Fruit fly (Drosophila melanogaster): ENCODE measurements around the gene VhaPPA1-1.
A peak's percentile ranks its signal among the peaks of the same experiment; 100 is the strongest.

Gene VhaPPA1-1

dm6 chr3R:14898280-14898756 lies 5.5 kb downstream of the VhaPPA1-1 start, which contains the start of the genes Nup93-2 and CG3817 (continued):
- peak; percentile 10; the same call in 1 of the 2 replicates for TF ChIP-seq ato (GFP tag; IDR thresholded peaks at IDR 0.05; ENCODE audit: partially characterized antibody)
- TF ChIP-seq CG2889 (GFP tag; IDR thresholded peaks at IDR 0.05): 0 out of 3 replicates have a peak, but pooled peaks have one; percentile 18
- no peak for TF ChIP-seq CG42726 (GFP tag; IDR thresholded peaks at IDR 0.05; ENCODE audit: partially characterized antibody)
- TF ChIP-seq CG17912 (GFP tag; optimal IDR thresholded peaks at IDR 0.05): no peak
- TF ChIP-seq CG18476 (GFP tag; optimal IDR thresholded peaks at IDR 0.05): no peak
- TF ChIP-seq CG11560 (tag; IDR thresholded peaks at IDR 0.05): peak; percentile 68
- TF ChIP-seq CG7357 (GFP tag; IDR thresholded peaks at IDR 0.05): peak; percentile 20; the same call in 1 of the 3 replicates
- TF ChIP-seq CG14667 (GFP tag; IDR thresholded peaks at IDR 0.05): no peak
- TF ChIP-seq CG18011 (GFP tag; optimal IDR thresholded peaks at IDR 0.05): no peak
- no peak for TF ChIP-seq HHEX (GFP tag; optimal IDR thresholded peaks at IDR 0.05)
- no peak for TF ChIP-seq nom (GFP tag; optimal IDR thresholded peaks at IDR 0.05)
- peak; percentile 71; the same call in 1 of the 3 replicates for TF ChIP-seq CG34422 (GFP tag; IDR thresholded peaks at IDR 0.05)
- TF ChIP-seq CG13123 (GFP tag; optimal IDR thresholded peaks at IDR 0.05): no peak
- no peak for TF ChIP-seq CG4360 (GFP tag; IDR thresholded peaks at IDR 0.05)
- TF ChIP-seq CG10321 (GFP tag; IDR thresholded peaks at IDR 0.05): no peak
- no peak for TF ChIP-seq esg (GFP tag; conservative IDR thresholded peaks at IDR 0.05)
- TF ChIP-seq eyg (GFP tag; optimal IDR thresholded peaks at IDR 0.05): no peak
- TF ChIP-seq cg (GFP tag; optimal IDR thresholded peaks at IDR 0.05): no peak
- TF ChIP-seq Med (GFP tag): peak; percentile 91
- no peak for TF ChIP-seq fd64A (GFP tag; optimal IDR thresholded peaks at IDR 0.05)
- TF ChIP-seq CG18619 (GFP tag; optimal IDR thresholded peaks at IDR 0.05): peak; percentile 40
- TF ChIP-seq CG8765 (GFP tag; IDR thresholded peaks at IDR 0.05): peak; percentile 66; the same call in 1 of the 2 replicates
- no peak for TF ChIP-seq crp (GFP tag; optimal IDR thresholded peaks at IDR 0.05)
- peak; percentile 60 for TF ChIP-seq Ssrp (tag; optimal IDR thresholded peaks at IDR 0.05)
- no peak for TF ChIP-seq sc (optimal IDR thresholded peaks at IDR 0.05)
- no peak for TF ChIP-seq sc (GFP tag; optimal IDR thresholded peaks at IDR 0.05)
- TF ChIP-seq ewg (GFP tag; optimal IDR thresholded peaks at IDR 0.05): peak; percentile 58
- TF ChIP-seq CG10274 (GFP tag; optimal IDR thresholded peaks at IDR 0.05): no peak
- peak; percentile 89 for TF ChIP-seq CG9817 (tag; optimal IDR thresholded peaks at IDR 0.05)
- TF ChIP-seq fd96Cb (tag; optimal IDR thresholded peaks at IDR 0.05): peak; percentile 28
- TF ChIP-seq gt (GFP tag; IDR thresholded peaks at IDR 0.05): 0 out of 2 replicates have a peak, but pooled peaks have one; percentile 37
- TF ChIP-seq bsh (GFP tag; optimal IDR thresholded peaks at IDR 0.05): peak in 1 of 2 experiments; percentile 43
- no peak for TF ChIP-seq CG10543 (GFP tag; optimal IDR thresholded peaks at IDR 0.05)
- peak; percentile 69 for TF ChIP-seq ind (GFP tag; optimal IDR thresholded peaks at IDR 0.05)
- peak; percentile 33 for TF ChIP-seq CG17359 (tag; optimal IDR thresholded peaks at IDR 0.05)
- peak; percentile 38; the same call in 1 of the 3 replicates for TF ChIP-seq ci (GFP tag; IDR thresholded peaks at IDR 0.05)
- TF ChIP-seq CG33213 (GFP tag; optimal IDR thresholded peaks at IDR 0.05): peak; percentile 13
- no peak for TF ChIP-seq CG31388 (GFP tag; optimal IDR thresholded peaks at IDR 0.05)
- no peak for TF ChIP-seq CG17328 (GFP tag; IDR thresholded peaks at IDR 0.05)
- no peak for TF ChIP-seq Tbp (GFP tag; optimal IDR thresholded peaks at IDR 0.05)
- no peak for TF ChIP-seq btn (GFP tag; optimal IDR thresholded peaks at IDR 0.05)
- TF ChIP-seq Atf6 (GFP tag; IDR thresholded peaks at IDR 0.05): no peak
- peak; percentile 33 for TF ChIP-seq CG13894 (tag; optimal IDR thresholded peaks at IDR 0.05)
- no peak for TF ChIP-seq fu2 (GFP tag; optimal IDR thresholded peaks at IDR 0.05)
- peak; percentile 66 for TF ChIP-seq Xbp1 (GFP tag; optimal IDR thresholded peaks at IDR 0.05)
- TF ChIP-seq CG1603 (tag; optimal IDR thresholded peaks at IDR 0.05): peak; percentile 50
- TF ChIP-seq HLH3B (GFP tag; IDR thresholded peaks at IDR 0.05): no peak
- peak; percentile 22 for TF ChIP-seq PHDP (tag; optimal IDR thresholded peaks at IDR 0.05)
- TF ChIP-seq CG15696 (tag; optimal IDR thresholded peaks at IDR 0.05): peak; percentile 17
- no peak for TF ChIP-seq br (optimal IDR thresholded peaks at IDR 0.05)
- TF ChIP-seq sob (GFP tag; IDR thresholded peaks at IDR 0.05): peak; percentile 89

Data from whole organism, embryonic.